Fruit fly (Drosophila melanogaster) whole organism, embryonic: Measurements from ENCODE around the gene CG11670.
A peak's percentile ranks its signal among the peaks of the same experiment; 100 is the strongest.

Experiments used
- CG12659 ChIP-seq: fragments of 200-800 bp; sonication (Bioruptor generic); optimal IDR thresholded peaks from 3 replicates; lab custom pipeline; 2017; ENCODE audit warnings: mild to moderate bottlenecking, missing biosample characterization, missing genetic modification reagents, missing genetic modification characterization
- CG14667 ChIP-seq: fragments of 200-800 bp; sonication (Bioruptor generic); IDR thresholded peaks from 2 replicates; pipeline ENCODE4 v1.3.6; 2022; ENCODE audit warnings: missing biosample characterization, missing genetic modification characterization
- CG4424 ChIP-seq: fragments of 200-800 bp; sonication (Bioruptor generic); optimal IDR thresholded peaks from 3 replicates; lab custom pipeline; 2016; ENCODE audit warnings: missing biosample characterization, missing genetic modification characterization
- CG6689 ChIP-seq: fragments of 200-800 bp; sonication (Bioruptor generic); IDR thresholded peaks from 2 replicates; pipeline ENCODE4 v1.3.6; 2022; ENCODE audit warnings: missing biosample characterization, missing genetic modification characterization
- psq ChIP-seq: fragments of 200-800 bp; sonication (Bioruptor generic); optimal IDR thresholded peaks from 2 replicates; lab custom pipeline; 2017; ENCODE audit warnings: missing biosample characterization, missing genetic modification characterization

DNA sequence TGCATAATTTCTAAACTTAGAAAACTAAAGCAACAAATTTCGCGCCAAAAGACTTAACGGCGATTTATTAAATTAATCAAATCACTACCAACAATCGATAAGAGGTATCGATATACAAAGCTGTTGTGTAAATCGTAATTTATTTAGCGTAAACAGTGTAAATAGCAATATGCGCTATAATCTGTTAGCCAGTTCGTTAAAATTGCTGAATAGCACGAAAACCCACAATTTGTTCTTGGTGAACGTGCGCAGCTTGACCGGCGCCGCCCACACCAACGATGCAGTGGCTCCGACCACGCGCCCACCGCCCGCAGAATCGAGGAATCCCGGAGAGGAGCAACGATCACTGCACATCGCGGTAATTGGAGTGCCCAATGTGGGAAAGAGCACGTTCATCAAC, 46.3 kb upstream of the CG11670 start, which contains the start of gene CG7488:
- TF ChIP-seq CG14667 = no peak
- TF ChIP-seq CG6689 (GFP tag; lab: Robert Waterston, UW) = no peak
- no peak for TF ChIP-seq CG4424 (GFP tag; lab: Kevin White, UChicago)
- no peak for TF ChIP-seq psq (GFP tag; lab: Kevin White, UChicago)
- TF ChIP-seq CG12659 (GFP tag; lab: Kevin White, UChicago) = peak; percentile 17
